Worm (Caenorhabditis elegans) whole organism, L2 larva: ENCODE data around the gene F49C12.1.

ENCODE experiments used
- C34F6.9 ChIP-seq: fragments of 150-350 bp; optimal IDR thresholded peaks from 2 replicates; lab custom pipeline; 2014; ENCODE audit warnings: missing biosample characterization, missing genetic modification characterization
- F13H6.1 ChIP-seq: sonication (generic microtip); optimal IDR thresholded peaks from 2 replicates; lab custom pipeline; 2016; ENCODE audit warnings: missing genetic modification characterization, missing compliant biosample characterization
- R02D3.7 ChIP-seq: fragments of 150-350 bp; optimal IDR thresholded peaks from 2 replicates; lab custom pipeline; 2014; ENCODE audit warnings: missing biosample characterization, missing genetic modification characterization
- Y55F3AM.14 ChIP-seq: fragments of 200-800 bp; sonication (Bioruptor generic); optimal IDR thresholded peaks from 2 replicates; lab custom pipeline; 2018; ENCODE audit warnings: mild to moderate bottlenecking, missing genetic modification characterization, missing compliant biosample characterization
- ZK546.5 ChIP-seq: sonication (generic microtip); optimal IDR thresholded peaks from 2 replicates; lab custom pipeline; 2017; ENCODE audit warnings: missing biosample characterization, missing genetic modification characterization
- alr-1 ChIP-seq: fragments of 150-350 bp; optimal IDR thresholded peaks from 2 replicates; lab custom pipeline; 2014; ENCODE audit warnings: missing biosample characterization, missing genetic modification characterization
- aly-2 ChIP-seq: fragments of 150-350 bp; optimal IDR thresholded peaks from 2 replicates; lab custom pipeline; 2014; ENCODE audit warnings: missing biosample characterization, missing genetic modification characterization
- ama-1 ChIP-seq: fragments of 150-350 bp; optimal IDR thresholded peaks from 2 replicates; lab custom pipeline; 2018; ENCODE audit warnings: inconsistent platforms
- blmp-1 ChIP-seq: sonication (generic microtip); optimal IDR thresholded peaks from 2 replicates; lab custom pipeline; 2017; ENCODE audit warnings: missing genetic modification characterization, mild to moderate bottlenecking, missing compliant biosample characterization, antibody characterized with exemption, moderate library complexity; ENCODE audit not compliant: insufficient read depth
- ceh-16 ChIP-seq: fragments of 150-350 bp; optimal IDR thresholded peaks from 2 replicates; lab custom pipeline; 2014; ENCODE audit warnings: missing biosample characterization, missing genetic modification characterization
- ceh-82 ChIP-seq: fragments of 150-350 bp; optimal IDR thresholded peaks from 2 replicates; lab custom pipeline; 2014; ENCODE audit warnings: missing biosample characterization, missing genetic modification characterization
- crh-2 ChIP-seq: sonication (generic microtip); optimal IDR thresholded peaks from 2 replicates; lab custom pipeline; 2017; ENCODE audit warnings: missing biosample characterization, missing genetic modification characterization
- egl-27 ChIP-seq: sonication (generic microtip); optimal IDR thresholded peaks from 3 replicates; lab custom pipeline; 2017; ENCODE audit warnings: missing biosample characterization, missing genetic modification reagents, missing genetic modification characterization
- elt-1 ChIP-seq: fragments of 150-350 bp; optimal IDR thresholded peaks from 2 replicates; lab custom pipeline; 2014; ENCODE audit warnings: missing biosample characterization, missing genetic modification characterization
- fos-1 ChIP-seq: fragments of 150-350 bp; optimal IDR thresholded peaks from 2 replicates; lab custom pipeline; 2014; ENCODE audit warnings: missing biosample characterization, missing genetic modification characterization
- gmeb-1 ChIP-seq: fragments of 150-350 bp; optimal IDR thresholded peaks from 2 replicates; lab custom pipeline; 2014; ENCODE audit warnings: missing biosample characterization, missing genetic modification characterization
- lin-13 ChIP-seq: fragments of 150-350 bp; optimal IDR thresholded peaks from 2 replicates; lab custom pipeline; 2014; ENCODE audit warnings: missing biosample characterization, missing genetic modification reagents, missing genetic modification characterization
- lin-39 ChIP-seq: fragments of 150-350 bp; optimal IDR thresholded peaks from 2 replicates; lab custom pipeline; 2014; ENCODE audit warnings: missing biosample characterization, missing genetic modification reagents, missing genetic modification characterization
- mbf-1 ChIP-seq: sonication (generic microtip); optimal IDR thresholded peaks from 2 replicates; lab custom pipeline; 2017; ENCODE audit warnings: missing biosample characterization, missing genetic modification characterization
- mdl-1 ChIP-seq, 2 experiments: fragments of 150-350 bp in 1 of 2; sonication (generic microtip) in 1 of 2; optimal IDR thresholded peaks; 2 replicates each; lab custom pipeline; 2017; ENCODE audit warnings: missing biosample characterization in 2 of 2, missing genetic modification characterization in 2 of 2
- nhr-10 ChIP-seq: sonication (generic microtip); optimal IDR thresholded peaks from 2 replicates; lab custom pipeline; 2017; ENCODE audit warnings: missing biosample characterization, missing genetic modification characterization
- nhr-11 ChIP-seq: fragments of 150-350 bp; optimal IDR thresholded peaks from 2 replicates; lab custom pipeline; 2014; ENCODE audit warnings: missing biosample characterization, missing genetic modification characterization
- nhr-12 ChIP-seq: fragments of 150-350 bp; optimal IDR thresholded peaks from 2 replicates; lab custom pipeline; 2014; ENCODE audit warnings: missing biosample characterization, missing genetic modification characterization
- nhr-129 ChIP-seq: fragments of 150-350 bp; optimal IDR thresholded peaks from 2 replicates; lab custom pipeline; 2014; ENCODE audit warnings: missing biosample characterization, missing genetic modification characterization
- nhr-21 ChIP-seq: fragments of 150-350 bp; optimal IDR thresholded peaks from 2 replicates; lab custom pipeline; 2014; ENCODE audit warnings: missing biosample characterization, missing genetic modification characterization
- nhr-23 ChIP-seq: fragments of 150-350 bp; optimal IDR thresholded peaks from 2 replicates; lab custom pipeline; 2014; ENCODE audit warnings: missing biosample characterization, missing genetic modification reagents, missing genetic modification characterization
- nhr-25 ChIP-seq: fragments of 150-350 bp; sonication (generic microtip); optimal IDR thresholded peaks from 3 replicates; lab custom pipeline; 2014; ENCODE audit warnings: missing biosample characterization, missing genetic modification characterization
- nhr-6 ChIP-seq: fragments of 150-350 bp; optimal IDR thresholded peaks from 2 replicates; lab custom pipeline; 2014; ENCODE audit warnings: missing biosample characterization, missing genetic modification characterization
- nhr-77 ChIP-seq: fragments of 150-350 bp; optimal IDR thresholded peaks from 2 replicates; lab custom pipeline; 2014; ENCODE audit warnings: missing biosample characterization, missing genetic modification characterization
- peb-1 ChIP-seq: fragments of 150-350 bp; optimal IDR thresholded peaks from 2 replicates; lab custom pipeline; 2014; ENCODE audit warnings: missing biosample characterization, missing genetic modification characterization
- sem-4 ChIP-seq: fragments of 150-350 bp; optimal IDR thresholded peaks from 2 replicates; lab custom pipeline; 2014; ENCODE audit warnings: missing biosample characterization, missing genetic modification reagents, missing genetic modification characterization
- skn-1 ChIP-seq: sonication (generic microtip); optimal IDR thresholded peaks from 2 replicates; lab custom pipeline; 2017; ENCODE audit warnings: missing biosample characterization, missing genetic modification characterization
- snpc-4 ChIP-seq: fragments of 150-350 bp; optimal IDR thresholded peaks from 2 replicates; lab custom pipeline; 2014; ENCODE audit warnings: missing biosample characterization, missing genetic modification characterization
- unc-55 ChIP-seq: fragments of 150-350 bp; sonication (generic microtip); optimal IDR thresholded peaks from 3 replicates; lab custom pipeline; 2014; ENCODE audit warnings: missing biosample characterization, missing genetic modification reagents, missing genetic modification characterization
- ztf-1 ChIP-seq: fragments of 200-800 bp; sonication (Bioruptor generic); conservative IDR thresholded peaks from 2 replicates; pipeline ENCODE4 v1.3.6; 2022; ENCODE audit warnings: missing genetic modification characterization, missing compliant biosample characterization
- ztf-11 ChIP-seq: sonication (generic microtip); optimal IDR thresholded peaks from 2 replicates; lab custom pipeline; 2017; ENCODE audit warnings: missing biosample characterization, missing genetic modification characterization
- ztf-4 ChIP-seq: fragments of 150-350 bp; optimal IDR thresholded peaks from 2 replicates; lab custom pipeline; 2014; ENCODE audit warnings: missing biosample characterization, missing genetic modification characterization

F49C12.1 gene

DNA sequence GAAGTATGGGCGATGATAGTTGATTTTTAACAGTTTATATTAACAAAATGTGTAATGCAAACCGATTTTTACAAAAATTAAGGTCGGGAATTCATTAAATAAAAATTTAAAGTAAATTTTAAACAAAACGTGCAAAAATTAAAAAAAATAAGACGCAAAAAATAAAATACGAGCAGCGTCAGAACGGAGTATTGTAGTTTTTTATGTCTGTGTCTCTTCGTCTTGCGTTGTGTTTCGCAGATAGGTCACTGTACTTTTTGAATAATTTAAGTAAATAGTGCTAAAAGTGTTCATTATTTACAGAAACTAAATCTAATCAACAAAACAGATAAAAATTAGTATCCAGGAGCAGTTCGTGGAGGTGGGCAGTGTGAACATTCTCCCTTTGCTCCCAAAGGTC is 35.8 kb downstream of the F49C12.1 start (continued):
- no peak for TF ChIP-seq F13H6.1
- peak; percentile 66 for TF ChIP-seq C34F6.9
- TF ChIP-seq egl-27 (tag; lab: Kevin White, UChicago), result no peak
- no peak for TF ChIP-seq elt-1 (tag; lab: Kevin White, UChicago)
- no peak for TF ChIP-seq ZK546.5 (tag; lab: Kevin White, UChicago)
- no peak for TF ChIP-seq nhr-11
- no peak for TF ChIP-seq ztf-4 (tag; lab: Kevin White, UChicago)
- no peak for TF ChIP-seq ztf-1 (GFP tag; lab: Robert Waterston, UW)
- TF ChIP-seq peb-1, result no peak

DNA sequence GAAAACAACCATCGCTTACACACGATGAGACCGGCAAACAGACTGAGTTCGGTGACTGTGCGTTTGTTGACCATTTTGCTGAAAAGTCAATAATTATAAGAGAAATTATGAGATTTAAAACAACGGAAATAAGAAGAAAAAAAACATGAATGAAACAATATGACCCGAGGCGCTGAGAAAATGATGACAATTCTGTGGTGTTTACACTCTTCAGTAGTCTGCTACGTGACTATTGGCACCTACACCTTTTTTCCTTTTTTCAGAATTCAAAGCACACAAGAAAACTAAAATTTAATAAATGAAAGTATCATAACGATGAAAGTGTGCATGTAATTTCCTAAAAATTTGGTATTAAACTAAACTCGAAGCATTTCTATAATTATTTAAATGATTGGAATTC is 36.5 kb downstream of the F49C12.1 start, which contains the start of gene Y11D7A.10:
Y11D7A.10 (minus strand) TSS at position 82 of the 400 bp plus-strand sequence.
- no peak for TF ChIP-seq snpc-4 (tag; lab: Kevin White, UChicago)
- TF ChIP-seq F13H6.1, result no peak
- no peak for TF ChIP-seq R02D3.7 (tag; lab: Kevin White, UChicago)
- TF ChIP-seq nhr-25 (tag; lab: Kevin White, UChicago), result no peak
- no peak for TF ChIP-seq aly-2 (tag; lab: Kevin White, UChicago)
- no peak for TF ChIP-seq nhr-10
- peak; percentile 80 for TF ChIP-seq skn-1 (tag; lab: Kevin White, UChicago)
- no peak for TF ChIP-seq alr-1 (tag; lab: Kevin White, UChicago)

DNA sequence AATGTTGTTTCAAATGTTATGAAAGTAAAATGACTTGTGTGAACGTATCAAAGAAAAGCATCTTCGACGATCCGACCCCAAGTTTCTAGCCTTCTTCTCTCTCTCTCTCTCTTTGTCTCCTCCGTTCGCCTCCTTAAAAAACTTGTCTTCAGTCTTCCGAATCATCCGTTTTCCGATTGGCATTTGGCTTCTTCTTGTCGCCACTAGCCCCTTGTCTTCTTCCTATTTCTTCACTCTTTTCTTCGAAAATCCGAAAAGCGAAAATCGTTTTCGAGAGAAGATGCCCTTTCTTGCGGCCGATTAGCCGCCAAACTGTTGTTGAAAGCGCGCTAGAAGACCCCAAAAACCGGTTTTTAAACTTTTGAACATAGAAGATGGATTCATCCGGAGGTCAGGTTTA is 37.6 kb downstream of the F49C12.1 start:
- TF ChIP-seq ama-1 (lab: Kevin White, UChicago) (peak; percentile 44), snpc-4 (tag; lab: Kevin White, UChicago) (no peak), nhr-21 (peak; percentile 50), nhr-12 (tag; lab: Kevin White, UChicago) (no peak), nhr-25 (tag; lab: Kevin White, UChicago) (no peak), Y55F3AM.14 (no peak), mbf-1 (no peak), unc-55 (GFP tag; lab: Kevin White, UChicago) (no peak), ztf-1 (GFP tag; lab: Robert Waterston, UW) (no peak), ceh-16 (tag; lab: Kevin White, UChicago) (no peak), nhr-10 (no peak), lin-13 (GFP tag; lab: Kevin White, UChicago) (no peak), nhr-77 (tag; lab: Kevin White, UChicago) (no peak), mdl-1 (tag; optimal IDR thresholded peaks at IDR 0.05; lab: Kevin White, UChicago) (no peak), fos-1 (tag; lab: Kevin White, UChicago) (no peak), sem-4 (tag; lab: Kevin White, UChicago) (peak; percentile 9), blmp-1 (tag; lab: Kevin White, UChicago) (no peak), ceh-82 (tag; lab: Kevin White, UChicago) (no peak), egl-27 (tag; lab: Kevin White, UChicago) (no peak), peb-1 (no peak), nhr-6 (tag; lab: Kevin White, UChicago) (no peak), lin-39 (tag; lab: Kevin White, UChicago) (no peak), ztf-11 (tag; lab: Kevin White, UChicago) (no peak), ztf-4 (tag; lab: Kevin White, UChicago) (no peak), nhr-23 (tag; lab: Kevin White, UChicago) (no peak)
- TF ChIP-seq, all 48 proteins: peak for 3

DNA sequence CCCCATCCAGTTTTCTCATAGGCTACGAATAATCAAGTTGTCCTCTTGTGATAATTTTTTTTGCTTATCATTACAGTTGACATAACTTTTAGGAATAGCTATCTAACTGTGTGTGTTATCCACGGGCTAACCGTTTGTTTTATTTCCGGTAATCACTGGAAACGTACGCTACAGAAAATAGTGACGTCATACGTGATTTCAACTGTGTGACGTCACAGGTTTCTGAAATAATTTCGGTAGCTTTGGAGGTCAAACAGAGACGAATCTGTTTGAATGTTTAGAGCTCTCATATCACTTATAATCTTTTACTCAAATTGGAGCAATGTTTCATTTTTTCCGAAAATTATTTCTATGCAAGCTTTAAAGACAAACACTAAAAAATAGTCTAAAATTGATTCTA is 39.3 kb downstream of the F49C12.1 start:
- no peak for TF ChIP-seq blmp-1 (tag; lab: Kevin White, UChicago)
- no peak for TF ChIP-seq gmeb-1 (tag; lab: Kevin White, UChicago)
- no peak for TF ChIP-seq nhr-6 (tag; lab: Kevin White, UChicago)
- no peak for TF ChIP-seq nhr-25 (tag; lab: Kevin White, UChicago)
- no peak for TF ChIP-seq R02D3.7 (tag; lab: Kevin White, UChicago)
- no peak for TF ChIP-seq ceh-16 (tag; lab: Kevin White, UChicago)
- TF ChIP-seq fos-1 (tag; lab: Kevin White, UChicago), result no peak
- TF ChIP-seq nhr-21, result no peak
- TF ChIP-seq unc-55 (GFP tag; lab: Kevin White, UChicago), result no peak
- TF ChIP-seq crh-2, result no peak
- TF ChIP-seq mdl-1 (tag; optimal IDR thresholded peaks at IDR 0.05; lab: Kevin White, UChicago), result no peak
- TF ChIP-seq ZK546.5 (tag; lab: Kevin White, UChicago), result no peak
- TF ChIP-seq nhr-129, result no peak
